Worm (Caenorhabditis elegans): ENCODE measurements around the gene C29F7.10.

- TF ChIP-seq snpc-4 (GFP tag; optimal IDR thresholded peaks at IDR 0.05) (no peak), snpc-4 (tag; optimal IDR thresholded peaks at IDR 0.05) (no peak), hrde-1 (tag; optimal IDR thresholded peaks at IDR 0.05; ENCODE audit: borderline replicate concordance) (no peak), mcd-1 (GFP tag; IDR thresholded peaks at IDR 0.05) (no peak), lsl-1 (GFP tag; optimal IDR thresholded peaks at IDR 0.05) (no peak), chd-7 (tag; optimal IDR thresholded peaks at IDR 0.05) (no peak), efl-1 (GFP tag; optimal IDR thresholded peaks at IDR 0.05) (no peak), hmg-1.2 (GFP tag; IDR thresholded peaks at IDR 0.05) (no peak), ZK185.1 (tag; optimal IDR thresholded peaks at IDR 0.05; ENCODE audit: poor library complexity, severe bottlenecking) (no peak), hmg-20 (GFP tag; IDR thresholded peaks at IDR 0.05) (no peak)
Observed at ce11 chrX:13384743-13385142, 46.5 kb downstream of the C29F7.10 start.

All from whole organism, young adult.